Worm (Caenorhabditis elegans) whole organism, L3 larva: ENCODE measurements around the gene ZK1067.3.

ENCODE experiments used
- nhr-23 ChIP-seq: fragments of 150-350 bp; optimal IDR thresholded peaks from 2 replicates; lab custom pipeline; 2014; ENCODE audit warnings: missing biosample characterization, missing genetic modification reagents, missing genetic modification characterization
- nhr-77 ChIP-seq: fragments of 150-350 bp; optimal IDR thresholded peaks from 2 replicates; lab custom pipeline; 2014; ENCODE audit warnings: missing biosample characterization, missing genetic modification characterization
- unc-62 ChIP-seq: fragments of 150-350 bp; sonication (generic microtip); optimal IDR thresholded peaks from 4 replicates; lab custom pipeline; 2014; ENCODE audit warnings: missing biosample characterization, missing genetic modification reagents, missing genetic modification characterization
- zag-1 ChIP-seq: fragments of 150-350 bp; optimal IDR thresholded peaks from 2 replicates; lab custom pipeline; 2014; ENCODE audit warnings: missing biosample characterization, missing genetic modification characterization

DNA sequence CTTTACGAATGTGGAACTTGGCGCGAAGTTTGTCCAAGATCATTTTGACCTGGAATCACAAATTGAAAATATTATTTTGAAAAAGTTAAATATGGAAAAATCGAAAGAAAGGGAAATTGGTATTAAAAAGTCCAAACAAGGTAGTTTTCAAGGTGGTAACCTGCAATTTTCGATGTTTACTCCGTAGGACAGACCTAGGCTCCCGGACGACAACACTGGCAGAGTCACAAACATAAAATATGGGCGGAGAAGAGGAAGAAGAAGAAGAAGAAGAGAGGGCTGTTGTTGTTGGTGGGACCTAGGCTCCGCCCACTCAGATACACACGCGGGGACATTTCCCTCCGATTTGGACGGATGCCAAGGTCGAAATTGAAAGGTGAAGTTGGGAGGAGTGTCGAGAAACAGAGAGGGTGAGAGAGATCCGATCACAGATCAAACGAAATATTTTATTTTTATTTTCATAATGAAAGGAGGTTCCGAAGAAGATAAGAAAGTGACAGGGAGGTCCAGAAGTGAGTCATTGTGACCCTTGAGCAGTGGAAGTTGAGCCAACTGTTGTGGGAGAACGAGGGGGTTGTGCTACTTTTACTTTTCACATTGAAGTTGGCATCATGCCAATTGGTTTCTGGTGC lies 39.0 kb downstream of the ZK1067.3 start, which contains the start of gene aqp-2:
- TF ChIP-seq zag-1 = no peak
- no peak for TF ChIP-seq nhr-23 (tag; lab: Kevin White, UChicago)
- no peak for TF ChIP-seq unc-62 (GFP tag; lab: Kevin White, UChicago)
- no peak for TF ChIP-seq nhr-77 (tag; lab: Kevin White, UChicago)
